Worm (Caenorhabditis elegans) whole organism, L1 larva: ENCODE results near the gene npr-31.
A peak's percentile ranks its signal among the peaks of the same experiment; 100 is the strongest.

Experiments used
- C04F5.9 ChIP-seq: sonication (generic microtip); optimal IDR thresholded peaks from 2 replicates; lab custom pipeline; 2016; ENCODE audit warnings: missing genetic modification characterization, missing compliant biosample characterization
- C34B4.2 ChIP-seq: sonication (generic microtip); optimal IDR thresholded peaks from 2 replicates; lab custom pipeline; 2017; ENCODE audit warnings: mild to moderate bottlenecking, missing genetic modification characterization, missing compliant biosample characterization
- F16B12.6 ChIP-seq: fragments of 150-350 bp; optimal IDR thresholded peaks from 2 replicates; lab custom pipeline; 2014; ENCODE audit warnings: missing biosample characterization, missing genetic modification characterization
- Y116A8C.19 ChIP-seq: sonication (generic microtip); optimal IDR thresholded peaks from 2 replicates; lab custom pipeline; 2016; ENCODE audit warnings: missing compliant biosample characterization, missing genetic modification characterization, borderline replicate concordance
- alr-1 ChIP-seq: fragments of 200-800 bp; sonication (Bioruptor generic); optimal IDR thresholded peaks from 2 replicates; lab custom pipeline; 2018; ENCODE audit warnings: borderline replicate concordance, mild to moderate bottlenecking, missing genetic modification characterization, missing compliant biosample characterization
- blmp-1 ChIP-seq: fragments of 150-350 bp; optimal IDR thresholded peaks from 2 replicates; lab custom pipeline; 2014; ENCODE audit warnings: missing biosample characterization, missing genetic modification characterization
- ceh-88 ChIP-seq: fragments of 200-800 bp; sonication (Bioruptor generic); IDR thresholded peaks from 2 replicates; pipeline ENCODE4 v1.3.6; 2022; ENCODE audit warnings: missing genetic modification characterization, missing compliant biosample characterization
- ces-1 ChIP-seq: fragments of 150-350 bp; optimal IDR thresholded peaks from 2 replicates; lab custom pipeline; 2014; ENCODE audit warnings: missing biosample characterization, missing genetic modification reagents, missing genetic modification characterization
- dsc-1 ChIP-seq: sonication (generic microtip); optimal IDR thresholded peaks from 2 replicates; lab custom pipeline; 2016; ENCODE audit warnings: mild to moderate bottlenecking, missing genetic modification characterization, missing compliant biosample characterization
- efl-1 ChIP-seq, 4 experiments: fragments of 150-350 bp; optimal IDR thresholded peaks in 3 of 4; peaks in 1 of 4; 1 replicate in 1 of 4; 2 replicates in 3 of 4; lab custom pipeline; 2014; ENCODE audit warnings: missing biosample characterization in 2 of 4, missing genetic modification characterization in 2 of 4, missing genetic modification reagents in 2 of 4
- efl-3 ChIP-seq: fragments of 200-800 bp; sonication (Bioruptor generic); optimal IDR thresholded peaks from 2 replicates; lab custom pipeline; 2018; ENCODE audit warnings: mild to moderate bottlenecking, missing genetic modification characterization, missing compliant biosample characterization
- elt-3 ChIP-seq, 6 experiments: fragments of 150-350 bp in 1 of 6; sonication (generic microtip); optimal IDR thresholded peaks; 2 replicates each; lab custom pipeline; 2017 to 2018; ENCODE audit warnings: missing biosample characterization in 6 of 6, missing genetic modification characterization in 6 of 6, inconsistent platforms in 1 of 6
- fkh-10 ChIP-seq: sonication (generic microtip); optimal IDR thresholded peaks from 2 replicates; lab custom pipeline; 2017; ENCODE audit warnings: missing biosample characterization, missing genetic modification reagents, missing genetic modification characterization
- fkh-8 ChIP-seq: sonication (generic microtip); optimal IDR thresholded peaks from 2 replicates; lab custom pipeline; 2016; ENCODE audit warnings: mild to moderate bottlenecking, missing genetic modification characterization, missing compliant biosample characterization
- fos-1 ChIP-seq: fragments of 150-350 bp; optimal IDR thresholded peaks from 2 replicates; lab custom pipeline; 2014; ENCODE audit warnings: missing biosample characterization, missing genetic modification characterization
- grh-1 ChIP-seq: fragments of 200-800 bp; sonication (Bioruptor generic); IDR thresholded peaks from 2 replicates; pipeline ENCODE4 v1.3.6; 2022; ENCODE audit warnings: missing genetic modification reagents, missing genetic modification characterization, missing compliant biosample characterization
- hlh-4 ChIP-seq: sonication (generic microtip); optimal IDR thresholded peaks from 2 replicates; lab custom pipeline; 2016; ENCODE audit warnings: mild to moderate bottlenecking, missing genetic modification characterization, missing compliant biosample characterization
- hpl-2 ChIP-seq: fragments of 150-350 bp; optimal IDR thresholded peaks from 2 replicates; lab custom pipeline; 2014; ENCODE audit warnings: missing biosample characterization, missing genetic modification reagents, missing genetic modification characterization
- jun-1 ChIP-seq: fragments of 150-350 bp; optimal IDR thresholded peaks from 2 replicates; lab custom pipeline; 2014; ENCODE audit warnings: missing biosample characterization, missing genetic modification reagents, missing genetic modification characterization
- lin-14 ChIP-seq: fragments of 200-800 bp; sonication (Bioruptor generic); optimal IDR thresholded peaks from 2 replicates; lab custom pipeline; 2018; ENCODE audit warnings: mild to moderate bottlenecking, missing genetic modification characterization, moderate library complexity, missing compliant biosample characterization
- lin-15B ChIP-seq: fragments of 150-350 bp; sonication (generic microtip); optimal IDR thresholded peaks from 3 replicates; lab custom pipeline; 2014; ENCODE audit warnings: missing biosample characterization, missing genetic modification characterization
- lsy-2 ChIP-seq, 2 experiments: fragments of 150-350 bp; optimal IDR thresholded peaks; 2 replicates each; lab custom pipeline; 2014; ENCODE audit warnings: missing biosample characterization in 2 of 2, missing genetic modification characterization in 2 of 2
- mab-9 ChIP-seq: fragments of 200-800 bp; sonication (Bioruptor generic); IDR thresholded peaks from 2 replicates; pipeline ENCODE4 v1.3.6; 2022; ENCODE audit warnings: missing genetic modification reagents, missing genetic modification characterization, missing compliant biosample characterization
- mdl-1 ChIP-seq, 2 experiments: fragments of 150-350 bp; optimal IDR thresholded peaks; 2 replicates each; lab custom pipeline; 2014 to 2017; ENCODE audit warnings: missing biosample characterization in 2 of 2, missing genetic modification characterization in 2 of 2, inconsistent platforms in 1 of 2
- nhr-19 ChIP-seq: fragments of 200-800 bp; sonication (Bioruptor generic); conservative IDR thresholded peaks from 2 replicates; pipeline ENCODE4 v1.3.6; 2022; ENCODE audit warnings: missing genetic modification characterization, missing compliant biosample characterization
- nhr-237 ChIP-seq: fragments of 150-350 bp; optimal IDR thresholded peaks from 2 replicates; lab custom pipeline; 2014; ENCODE audit warnings: missing biosample characterization, missing genetic modification characterization
- nhr-28 ChIP-seq: fragments of 150-350 bp; optimal IDR thresholded peaks from 2 replicates; lab custom pipeline; 2014; ENCODE audit warnings: missing biosample characterization, missing genetic modification characterization
- nhr-47 ChIP-seq: sonication (generic microtip); optimal IDR thresholded peaks from 2 replicates; lab custom pipeline; 2016; ENCODE audit warnings: mild to moderate bottlenecking, missing genetic modification characterization, moderate library complexity, missing compliant biosample characterization
- nhr-71 ChIP-seq: sonication (generic microtip); optimal IDR thresholded peaks from 2 replicates; lab custom pipeline; 2016; ENCODE audit warnings: mild to moderate bottlenecking, missing genetic modification characterization, moderate library complexity, missing compliant biosample characterization
- nhr-76 ChIP-seq: sonication (generic microtip); optimal IDR thresholded peaks from 2 replicates; lab custom pipeline; 2017; ENCODE audit warnings: missing biosample characterization, missing genetic modification characterization
- nhr-84 ChIP-seq: sonication (generic microtip); optimal IDR thresholded peaks from 2 replicates; lab custom pipeline; 2017; ENCODE audit warnings: missing biosample characterization, missing genetic modification characterization
- nhr-85 ChIP-seq: sonication (generic microtip); peaks from one replicate; lab custom pipeline; 2016; ENCODE audit warnings: missing genetic modification characterization, inconsistent platforms, missing compliant biosample characterization
- nhr-90 ChIP-seq: sonication (generic microtip); optimal IDR thresholded peaks from 2 replicates; lab custom pipeline; 2016; ENCODE audit warnings: mild to moderate bottlenecking, missing genetic modification characterization, missing compliant biosample characterization; ENCODE audit not compliant: poor library complexity
- pag-3 ChIP-seq: sonication (generic microtip); optimal IDR thresholded peaks from 2 replicates; lab custom pipeline; 2017; ENCODE audit warnings: missing genetic modification characterization, mild to moderate bottlenecking, missing compliant biosample characterization, antibody characterized with exemption, borderline replicate concordance; ENCODE audit not compliant: insufficient read depth
- pax-3 ChIP-seq: fragments of 200-800 bp; sonication (Bioruptor generic); optimal IDR thresholded peaks from 2 replicates; lab custom pipeline; 2018; ENCODE audit warnings: mild to moderate bottlenecking, missing genetic modification characterization, moderate library complexity, missing compliant biosample characterization
- pqm-1 ChIP-seq: sonication (generic microtip); optimal IDR thresholded peaks from 3 replicates; lab custom pipeline; 2017; ENCODE audit warnings: missing biosample characterization, missing genetic modification characterization
- skn-1 ChIP-seq: fragments of 150-350 bp; optimal IDR thresholded peaks from 2 replicates; lab custom pipeline; 2014; ENCODE audit warnings: missing biosample characterization, missing genetic modification characterization
- sox-4 ChIP-seq: sonication (generic microtip); optimal IDR thresholded peaks from 2 replicates; lab custom pipeline; 2016; ENCODE audit warnings: missing genetic modification characterization, missing compliant biosample characterization
- sptf-1 ChIP-seq: fragments of 150-350 bp; optimal IDR thresholded peaks from 2 replicates; lab custom pipeline; 2014; ENCODE audit warnings: missing biosample characterization, missing genetic modification characterization
- sup-37 ChIP-seq: fragments of 200-800 bp; sonication (Bioruptor generic); optimal IDR thresholded peaks from 2 replicates; lab custom pipeline; 2018; ENCODE audit warnings: mild to moderate bottlenecking, missing genetic modification characterization, missing compliant biosample characterization
- swsn-7 ChIP-seq: sonication (generic microtip); optimal IDR thresholded peaks from 2 replicates; lab custom pipeline; 2016; ENCODE audit warnings: missing genetic modification characterization, missing compliant biosample characterization
- tbx-2 ChIP-seq: sonication (generic microtip); optimal IDR thresholded peaks from 2 replicates; lab custom pipeline; 2016; ENCODE audit warnings: missing genetic modification characterization, missing compliant biosample characterization
- unc-130 ChIP-seq: fragments of 150-350 bp; optimal IDR thresholded peaks from 2 replicates; lab custom pipeline; 2017; ENCODE audit warnings: missing biosample characterization, missing genetic modification characterization, inconsistent platforms
- unc-30 ChIP-seq: sonication (generic microtip); optimal IDR thresholded peaks from 2 replicates; lab custom pipeline; 2017; ENCODE audit warnings: missing biosample characterization, missing genetic modification characterization
- unc-62 ChIP-seq: fragments of 150-350 bp; optimal IDR thresholded peaks from 2 replicates; lab custom pipeline; 2014; ENCODE audit warnings: missing biosample characterization, missing genetic modification reagents, missing genetic modification characterization
- unc-86 ChIP-seq: sonication (generic microtip); optimal IDR thresholded peaks from 2 replicates; lab custom pipeline; 2016; ENCODE audit warnings: missing genetic modification characterization, missing compliant biosample characterization
- vab-15 ChIP-seq: sonication (generic microtip); optimal IDR thresholded peaks from 2 replicates; lab custom pipeline; 2017; ENCODE audit warnings: missing genotype, mild to moderate bottlenecking, missing genetic modification characterization, missing compliant biosample characterization
- zag-1 ChIP-seq: fragments of 150-350 bp; optimal IDR thresholded peaks from 2 replicates; lab custom pipeline; 2014; ENCODE audit warnings: missing biosample characterization, missing genetic modification characterization
- zip-4 ChIP-seq: fragments of 200-800 bp; sonication (Bioruptor generic); optimal IDR thresholded peaks from 2 replicates; lab custom pipeline; 2018; ENCODE audit warnings: mild to moderate bottlenecking, missing genetic modification characterization, moderate library complexity, missing compliant biosample characterization
- ztf-11 ChIP-seq, 2 experiments: sonication (generic microtip); optimal IDR thresholded peaks; 2 replicates each; lab custom pipeline; 2016 to 2017; ENCODE audit warnings: missing genetic modification characterization in 2 of 2, missing biosample characterization in 1 of 2, missing compliant biosample characterization in 1 of 2

The npr-31 gene

ce11 chrII:7151969-7152631, 7.7 kb downstream of the npr-31 start, which contains the start of gene fust-1 (continued):
- peak; percentile 73 for TF ChIP-seq blmp-1 (tag; lab: Kevin White, UChicago)
- peak; percentile 98 for TF ChIP-seq dsc-1 (tag; lab: Kevin White, UChicago)
- peak; percentile 94 for TF ChIP-seq fkh-8
- no peak for TF ChIP-seq hlh-4 (tag; lab: Kevin White, UChicago)
- no peak for TF ChIP-seq nhr-84 (tag; lab: Kevin White, UChicago)
- peak; percentile 98 for TF ChIP-seq nhr-47 (tag; lab: Kevin White, UChicago)
- peak; percentile 97 for TF ChIP-seq nhr-90
- TF ChIP-seq zag-1 (tag; lab: Kevin White, UChicago) = peak; percentile 41
- no peak for TF ChIP-seq sptf-1 (tag; lab: Kevin White, UChicago)
- TF ChIP-seq nhr-76 (tag; lab: Kevin White, UChicago) = no peak
- TF ChIP-seq swsn-7 (tag; lab: Kevin White, UChicago) = peak; percentile 98
- TF ChIP-seq jun-1 (tag; lab: Kevin White, UChicago) = peak; percentile 96
- TF ChIP-seq lin-14 (GFP tag; lab: Kevin White, UChicago) = peak; percentile 97
- peak; percentile 50 for TF ChIP-seq C34B4.2 (tag; lab: Kevin White, UChicago)
- TF ChIP-seq Y116A8C.19 (tag; lab: Kevin White, UChicago) = no peak
- TF ChIP-seq nhr-85 (tag; lab: Kevin White, UChicago) = peak; percentile 99
- peak; percentile 97 for TF ChIP-seq nhr-19
- TF ChIP-seq sup-37 (GFP tag; lab: Kevin White, UChicago) = peak; percentile 90
- TF ChIP-seq efl-1 (optimal IDR thresholded peaks at IDR 0.05; lab: Kevin White, UChicago) = peak; percentile 94 to 96
- peak; percentile 86 to 99 for TF ChIP-seq efl-1 (GFP tag; optimal IDR thresholded peaks at IDR 0.05 in 1 of 2; lab: Kevin White, UChicago)
- TF ChIP-seq lin-15B (tag; lab: Kevin White, UChicago) = peak; percentile 90
- TF ChIP-seq nhr-71 (tag; lab: Kevin White, UChicago) = peak; percentile 98
- peak; percentile 87 for TF ChIP-seq fos-1 (tag; lab: Kevin White, UChicago)
- peak in 1 of 2 experiments; percentile 86 for TF ChIP-seq ztf-11 (tag; optimal IDR thresholded peaks at IDR 0.05; lab: Kevin White, UChicago)
- TF ChIP-seq ceh-88 (GFP tag; lab: Robert Waterston, UW) = peak; percentile 81
- peak; percentile 94 for TF ChIP-seq mab-9 (GFP tag; lab: Robert Waterston, UW)
- TF ChIP-seq hpl-2 (GFP tag; lab: Kevin White, UChicago) = peak; percentile 86
- no peak for TF ChIP-seq unc-30 (tag; lab: Kevin White, UChicago)
- peak; percentile 70 for TF ChIP-seq efl-3 (GFP tag; lab: Kevin White, UChicago)
- TF ChIP-seq sox-4 (tag; lab: Kevin White, UChicago) = peak; percentile 93
- TF ChIP-seq C04F5.9 (tag; lab: Kevin White, UChicago) = peak; percentile 93
- TF ChIP-seq zip-4 (GFP tag; lab: Kevin White, UChicago) = peak; percentile 88
- no peak for TF ChIP-seq pqm-1 (tag; lab: Kevin White, UChicago)
- TF ChIP-seq fkh-10 (GFP tag; lab: Kevin White, UChicago) = peak; percentile 74
- no peak for TF ChIP-seq ces-1
- peak; percentile 78 for TF ChIP-seq F16B12.6
- TF ChIP-seq nhr-28 (tag; lab: Kevin White, UChicago) = peak; percentile 4
- TF ChIP-seq alr-1 (tag; lab: Kevin White, UChicago) = no peak
- TF ChIP-seq nhr-237 (tag; lab: Kevin White, UChicago) = peak; percentile 79
- TF ChIP-seq lsy-2 (tag; optimal IDR thresholded peaks at IDR 0.05; lab: Kevin White, UChicago) = peak; percentile 97
- peak; percentile 97 for TF ChIP-seq grh-1 (GFP tag; lab: Robert Waterston, UW)
- peak in 1 of 2 experiments; percentile 88 for TF ChIP-seq mdl-1 (tag; optimal IDR thresholded peaks at IDR 0.05; lab: Kevin White, UChicago)
- peak; percentile 98 for TF ChIP-seq skn-1 (tag; lab: Kevin White, UChicago)
- TF ChIP-seq elt-3 (tag; optimal IDR thresholded peaks at IDR 0.05; lab: Kevin White, UChicago) = peak in 5 of 6 experiments; percentile 89 to 98 (median 94)
- peak; percentile 47 for TF ChIP-seq unc-62 (GFP tag; lab: Kevin White, UChicago)
- TF ChIP-seq unc-130 (tag; lab: Kevin White, UChicago) = peak; percentile 98
- TF ChIP-seq vab-15 (tag; lab: Kevin White, UChicago) = peak; percentile 72
- TF ChIP-seq pag-3 = peak; percentile 75
- TF ChIP-seq pax-3 = peak; percentile 92
- peak; percentile 97 for TF ChIP-seq tbx-2 (tag; lab: Kevin White, UChicago)
- TF ChIP-seq unc-86 (tag; lab: Kevin White, UChicago) = peak; percentile 95
- TF ChIP-seq, all 84 proteins: peak for 71
